Worm (Caenorhabditis elegans) whole organism, L2 larva: ENCODE measurements around the gene ets-9.
A peak's percentile ranks its signal among the peaks of the same experiment; 100 is the strongest.

Experiments used
- R02D3.7 ChIP-seq: fragments of 150-350 bp; optimal IDR thresholded peaks from 2 replicates; lab custom pipeline; 2014; ENCODE audit warnings: missing biosample characterization, missing genetic modification characterization
- ZK546.5 ChIP-seq: sonication (generic microtip); optimal IDR thresholded peaks from 2 replicates; lab custom pipeline; 2017; ENCODE audit warnings: missing biosample characterization, missing genetic modification characterization
- dmd-4 ChIP-seq: sonication (generic microtip); optimal IDR thresholded peaks from 2 replicates; lab custom pipeline; 2017; ENCODE audit warnings: missing biosample characterization, missing genetic modification characterization
- elt-1 ChIP-seq: fragments of 150-350 bp; optimal IDR thresholded peaks from 2 replicates; lab custom pipeline; 2014; ENCODE audit warnings: missing biosample characterization, missing genetic modification characterization
- lsy-2 ChIP-seq, 2 experiments: fragments of 150-350 bp in 1 of 2; sonication (generic microtip) in 1 of 2; optimal IDR thresholded peaks; 2 replicates each; lab custom pipeline; 2014 to 2017; ENCODE audit warnings: missing biosample characterization in 2 of 2, missing genetic modification characterization in 2 of 2
- nhr-237 ChIP-seq: fragments of 150-350 bp; optimal IDR thresholded peaks from 2 replicates; lab custom pipeline; 2014; ENCODE audit warnings: missing biosample characterization, missing genetic modification characterization
- nhr-77 ChIP-seq: fragments of 150-350 bp; optimal IDR thresholded peaks from 2 replicates; lab custom pipeline; 2014; ENCODE audit warnings: missing biosample characterization, missing genetic modification characterization
- skn-1 ChIP-seq: sonication (generic microtip); optimal IDR thresholded peaks from 2 replicates; lab custom pipeline; 2017; ENCODE audit warnings: missing biosample characterization, missing genetic modification characterization
- sma-9 ChIP-seq, 2 experiments: fragments of 150-350 bp in 1 of 2; sonication (generic microtip) in 1 of 2; optimal IDR thresholded peaks; 2 replicates each; lab custom pipeline; 2014 to 2016; ENCODE audit warnings: missing genetic modification characterization in 2 of 2, mild to moderate bottlenecking in 1 of 2, missing biosample characterization in 1 of 2, missing compliant biosample characterization in 1 of 2, missing genetic modification reagents in 1 of 2, moderate library complexity in 1 of 2
- unc-62 ChIP-seq: fragments of 150-350 bp; optimal IDR thresholded peaks from 2 replicates; lab custom pipeline; 2014; ENCODE audit warnings: missing biosample characterization, missing genetic modification reagents, missing genetic modification characterization
- ztf-11 ChIP-seq: sonication (generic microtip); optimal IDR thresholded peaks from 2 replicates; lab custom pipeline; 2017; ENCODE audit warnings: missing biosample characterization, missing genetic modification characterization

ce11 chrX:4317095-4317494, 37.6 kb downstream of the ets-9 start:
- TF ChIP-seq R02D3.7: no peak
- no peak for TF ChIP-seq unc-62 (GFP tag; lab: Kevin White, UChicago)
- TF ChIP-seq ztf-11 (tag; lab: Kevin White, UChicago): no peak
- no peak for TF ChIP-seq elt-1 (tag; lab: Kevin White, UChicago)
- TF ChIP-seq ZK546.5: no peak
- TF ChIP-seq skn-1 (tag; lab: Kevin White, UChicago): no peak
- TF ChIP-seq nhr-77: no peak
- no peak for TF ChIP-seq lsy-2 (tag; optimal IDR thresholded peaks at IDR 0.05; lab: Kevin White, UChicago)
- TF ChIP-seq sma-9 (GFP tag; optimal IDR thresholded peaks at IDR 0.05; lab: Kevin White, UChicago): peak; percentile 20
- TF ChIP-seq sma-9 (tag; optimal IDR thresholded peaks at IDR 0.05; lab: Kevin White, UChicago): no peak
- TF ChIP-seq dmd-4 (tag; lab: Kevin White, UChicago): no peak
- TF ChIP-seq nhr-237 (tag; lab: Kevin White, UChicago): no peak
